Fruit fly (Drosophila melanogaster): ENCODE results near the gene Pglym87.

DNA sequence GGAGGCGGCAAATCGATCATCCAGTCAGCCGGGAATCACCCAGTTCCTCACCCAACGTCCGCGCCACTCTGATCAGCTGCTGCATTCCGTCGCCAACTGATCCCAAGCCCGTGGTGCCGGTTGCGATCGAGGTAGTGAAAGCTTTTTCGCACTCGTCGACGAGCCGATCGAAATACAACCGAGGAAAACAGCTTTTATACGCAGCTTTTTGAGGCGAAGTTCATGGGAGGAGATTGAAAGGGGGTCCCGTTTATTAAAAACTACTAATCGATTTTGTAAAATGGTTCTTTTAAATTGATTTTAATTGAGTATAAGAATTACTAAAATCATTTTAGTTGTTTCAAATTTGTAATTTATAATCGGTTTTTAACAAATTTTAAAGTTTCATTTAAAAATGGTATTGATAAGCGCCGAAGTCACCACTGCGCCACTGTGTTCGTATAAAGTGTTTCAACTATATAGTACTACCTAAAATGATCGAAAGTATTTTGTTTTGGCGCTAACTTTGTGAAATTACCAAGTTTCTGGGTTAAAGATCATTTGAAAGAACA, 11.1 kb downstream of the Pglym87 start, which contains the start of gene CG4860:
- TF ChIP-seq CG5204 (GFP tag; optimal IDR thresholded peaks at IDR 0.05) (peak; percentile 85), CG14711 (tag; optimal IDR thresholded peaks at IDR 0.05) (peak; percentile 87), CG33017 (tag; optimal IDR thresholded peaks at IDR 0.05) (peak; percentile 93), ovo (GFP tag; optimal IDR thresholded peaks at IDR 0.05) (peak; percentile 60), CG7045 (GFP tag; optimal IDR thresholded peaks at IDR 0.05) (peak; percentile 86), Hr96 (GFP tag; optimal IDR thresholded peaks at IDR 0.05) (peak; percentile 85), kay (GFP tag; ENCODE audit: borderline replicate concordance) (peak; percentile 97), Clk (GFP tag; optimal IDR thresholded peaks at IDR 0.05) (peak; percentile 75), CG11617 (GFP tag; optimal IDR thresholded peaks at IDR 0.05) (peak; percentile 86), CG7101 (tag; optimal IDR thresholded peaks at IDR 0.05) (peak; percentile 94), tj (GFP tag; optimal IDR thresholded peaks at IDR 0.05) (peak; percentile 54), toe (GFP tag; optimal IDR thresholded peaks at IDR 0.05) (peak; percentile 93)

Measured in whole organism, adult.